Worm (Caenorhabditis elegans): ENCODE measurements around the gene K10C8.4.

DNA sequence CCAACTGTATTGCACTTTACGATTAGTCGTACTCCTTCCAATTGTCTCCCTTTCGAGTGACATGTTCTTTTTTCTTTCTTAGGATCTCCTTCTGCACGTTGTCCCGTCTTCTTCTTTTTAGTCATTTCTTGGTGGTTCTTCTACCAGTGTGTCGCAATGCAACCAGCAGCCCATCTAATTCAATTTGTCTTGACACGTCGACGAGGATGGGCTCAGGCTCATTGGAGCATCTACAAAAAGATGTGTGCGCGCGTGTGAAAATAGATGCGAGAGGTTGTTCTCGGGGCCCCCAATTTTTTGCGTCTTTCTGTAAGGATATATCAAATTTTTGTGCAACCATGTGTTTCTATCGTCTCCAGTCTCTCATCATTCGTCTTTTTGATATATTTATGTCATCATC is 5.5 kb downstream of the K10C8.4 start:
- TF ChIP-seq npax-4 (tag; optimal IDR thresholded peaks at IDR 0.05) (no peak), pag-3 (tag; optimal IDR thresholded peaks at IDR 0.05; ENCODE audit: borderline replicate concordance) (no peak), unc-55 (GFP tag; optimal IDR thresholded peaks at IDR 0.05) (no peak), lin-11 (tag; optimal IDR thresholded peaks at IDR 0.05) (no peak)

Data from whole organism, late embryonic.